Fruit fly (Drosophila melanogaster): ENCODE results near the gene Clamp.

DNA sequence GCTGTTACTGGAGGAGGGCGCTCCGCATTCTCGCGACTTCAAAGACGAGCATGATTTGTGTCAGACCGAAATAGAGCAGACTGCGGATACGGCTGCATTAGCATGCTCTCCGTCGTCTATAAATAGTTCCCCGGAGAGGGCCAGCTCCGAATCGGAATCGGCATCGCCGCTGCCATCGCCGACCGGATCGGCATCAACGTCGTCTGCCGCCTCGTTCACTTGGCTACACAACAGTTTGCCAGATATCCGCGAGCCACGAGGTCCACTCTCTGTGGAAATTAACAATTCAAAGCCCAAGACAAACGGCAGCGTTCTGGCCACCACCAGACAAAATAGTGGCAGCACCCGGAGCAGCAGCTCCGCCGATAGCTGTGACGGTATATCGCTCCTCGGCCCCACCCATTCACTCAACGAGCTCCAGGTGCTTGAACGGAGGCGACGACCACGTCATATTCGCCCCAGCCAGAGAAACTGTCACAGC is 26.2 kb downstream of the Clamp start:
- no peak for TF ChIP-seq EcR (GFP tag; optimal IDR thresholded peaks at IDR 0.05)
- TF ChIP-seq pan (optimal IDR thresholded peaks at IDR 0.05) = no peak
- TF ChIP-seq Dll (optimal IDR thresholded peaks at IDR 0.05) = no peak
- TF ChIP-seq CG8478 (optimal IDR thresholded peaks at IDR 0.05) = no peak
- no peak for TF ChIP-seq usp (GFP tag; optimal IDR thresholded peaks at IDR 0.05)
